Worm (Caenorhabditis elegans): Measurements from ENCODE around the gene C27A2.7.
A peak's percentile ranks its signal among the peaks of the same experiment; 100 is the strongest.

C27A2.7 gene

DNA sequence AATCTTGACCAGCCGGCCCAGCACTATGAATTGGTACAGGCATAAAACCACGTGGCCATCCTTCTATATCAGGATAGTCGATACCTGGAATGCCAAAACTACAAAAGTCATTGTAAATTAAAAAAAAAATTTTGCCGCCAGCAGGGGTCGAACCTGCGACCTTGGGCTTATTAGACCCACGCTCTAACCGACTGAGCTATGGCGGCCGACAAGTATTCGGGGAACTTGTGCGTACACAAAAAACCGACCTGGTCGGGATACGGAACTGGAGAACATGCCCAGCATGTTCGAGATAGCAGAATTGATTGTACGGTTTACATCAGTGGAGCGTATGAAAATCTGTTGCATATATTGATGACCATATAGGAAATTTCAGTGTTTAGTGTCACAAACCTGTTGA, 13.8 kb downstream of the C27A2.7 start:
- peak; percentile 13 for TF ChIP-seq dao-5 (tag; optimal IDR thresholded peaks at IDR 0.05)
- peak; percentile 55 for TF ChIP-seq him-1 (tag; optimal IDR thresholded peaks at IDR 0.05)
- peak; percentile 12 for TF ChIP-seq W03F9.2 (tag; optimal IDR thresholded peaks at IDR 0.05)

DNA sequence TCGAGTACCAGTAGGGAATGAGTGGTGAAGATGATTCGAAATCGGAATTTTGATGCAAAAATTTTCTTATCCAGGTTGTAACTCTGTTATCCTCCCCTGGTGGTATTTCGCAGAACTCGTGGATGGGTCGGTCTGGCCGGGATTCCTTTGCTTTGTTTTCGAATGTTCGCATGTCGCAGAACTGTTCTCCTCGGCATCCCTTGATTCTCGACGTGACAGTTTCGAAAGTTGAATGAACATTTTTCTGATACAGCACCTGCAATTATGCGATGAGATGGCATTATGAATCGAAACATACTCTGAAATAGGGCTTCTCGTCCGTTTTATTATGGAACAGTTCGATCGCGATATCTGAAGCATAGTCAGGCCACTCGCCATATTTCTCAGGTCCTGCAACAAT, 14.9 kb downstream of the C27A2.7 start:
- TF ChIP-seq dao-5 (tag; optimal IDR thresholded peaks at IDR 0.05): no peak
- no peak for TF ChIP-seq him-1 (tag; optimal IDR thresholded peaks at IDR 0.05)
- TF ChIP-seq W03F9.2 (tag; optimal IDR thresholded peaks at IDR 0.05): no peak

DNA sequence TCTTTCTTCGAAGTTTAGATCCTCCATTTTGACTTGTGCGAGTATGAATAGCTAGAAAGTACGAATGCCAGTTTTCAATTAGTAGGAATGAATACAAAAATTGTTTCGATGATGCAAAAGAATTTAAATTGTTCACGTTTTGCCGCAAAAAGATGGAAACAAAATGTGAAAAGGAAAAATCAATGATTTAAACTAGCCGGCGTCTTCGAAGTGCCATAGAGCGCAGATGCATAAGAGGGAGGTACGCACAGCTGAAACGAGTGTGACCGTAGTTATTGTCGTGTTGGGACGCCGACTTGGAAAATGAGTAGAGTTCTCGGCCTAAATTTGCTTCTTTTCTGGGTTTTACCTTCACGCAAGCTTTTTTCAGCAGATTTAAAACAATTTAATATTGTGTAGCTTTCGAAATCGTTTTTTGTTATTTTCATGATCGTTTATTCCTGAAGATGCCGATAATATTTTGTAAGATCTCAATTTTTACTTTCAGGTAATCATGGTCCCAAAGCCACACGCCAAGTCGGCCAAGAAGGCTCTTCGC, 16.0 kb downstream of the C27A2.7 start, which contains the start of the genes ify-1 and rpl-22:
Gene ify-1 (minus strand): TSS at position 51 of the 538 bp plus-strand sequence.
Gene rpl-22 (plus strand): TSS at position 488 of the 538 bp plus-strand sequence.
- TF ChIP-seq W03F9.2 (tag; optimal IDR thresholded peaks at IDR 0.05): peak; percentile 94
- TF ChIP-seq him-1 (tag; optimal IDR thresholded peaks at IDR 0.05): peak; percentile 76
- no peak for TF ChIP-seq dao-5 (tag; optimal IDR thresholded peaks at IDR 0.05)

ce11 chrII:5050776-5051175, 20.4 kb downstream of the C27A2.7 start:
- TF ChIP-seq dao-5 (tag; optimal IDR thresholded peaks at IDR 0.05): no peak
- no peak for TF ChIP-seq W03F9.2 (tag; optimal IDR thresholded peaks at IDR 0.05)
- TF ChIP-seq him-1 (tag; optimal IDR thresholded peaks at IDR 0.05): no peak

DNA sequence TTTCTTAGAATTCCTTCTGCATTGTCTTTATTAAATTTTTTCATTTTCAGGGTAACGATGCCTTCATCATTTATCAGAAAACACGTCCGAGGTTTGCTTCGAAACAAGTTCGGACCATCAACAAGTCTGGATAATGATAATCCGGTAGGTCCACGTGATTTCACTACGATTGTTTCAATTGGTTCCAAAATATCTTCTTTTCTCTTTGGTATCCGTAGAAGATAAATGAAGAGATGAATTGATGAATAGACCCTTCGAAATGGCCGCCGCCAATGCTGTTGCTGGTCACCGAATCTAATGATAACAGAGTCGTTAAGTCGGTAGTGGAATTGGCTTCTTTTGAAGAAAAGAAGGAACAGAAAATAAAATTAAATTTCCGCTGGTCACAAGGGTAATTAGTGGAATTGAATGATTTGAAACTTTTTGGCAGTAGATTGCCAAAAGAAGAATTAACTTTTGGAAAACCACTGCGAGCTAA, 21.3 kb downstream of the C27A2.7 start, which contains the start of gene F33G12.6:
Gene F33G12.6 (plus strand): TSS at position 51 of the 478 bp plus-strand sequence.
- TF ChIP-seq dao-5 (tag; optimal IDR thresholded peaks at IDR 0.05): no peak
- no peak for TF ChIP-seq him-1 (tag; optimal IDR thresholded peaks at IDR 0.05)
- TF ChIP-seq W03F9.2 (tag; optimal IDR thresholded peaks at IDR 0.05): no peak

DNA sequence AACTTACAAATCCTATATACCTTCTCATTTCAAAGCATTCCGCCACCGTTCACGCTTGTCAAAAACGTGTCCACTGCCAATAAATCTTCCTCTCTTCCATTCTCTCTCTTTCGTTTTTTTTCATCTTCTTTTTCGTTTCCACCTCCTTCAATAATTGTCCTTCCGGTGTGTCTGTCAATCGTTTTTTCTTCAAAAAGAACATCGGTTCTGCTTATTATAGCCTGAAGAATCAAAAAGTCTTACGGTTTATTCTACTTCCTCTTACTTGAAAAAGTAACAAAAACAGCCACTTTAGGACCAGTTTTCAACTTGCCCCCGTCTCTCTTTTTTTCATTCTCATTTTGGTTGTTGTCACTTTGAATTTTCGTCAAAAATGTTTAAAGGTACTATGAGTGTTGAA, 21.9 kb downstream of the C27A2.7 start:
- TF ChIP-seq W03F9.2 (tag; optimal IDR thresholded peaks at IDR 0.05): no peak
- no peak for TF ChIP-seq him-1 (tag; optimal IDR thresholded peaks at IDR 0.05)
- TF ChIP-seq dao-5 (tag; optimal IDR thresholded peaks at IDR 0.05): no peak

DNA sequence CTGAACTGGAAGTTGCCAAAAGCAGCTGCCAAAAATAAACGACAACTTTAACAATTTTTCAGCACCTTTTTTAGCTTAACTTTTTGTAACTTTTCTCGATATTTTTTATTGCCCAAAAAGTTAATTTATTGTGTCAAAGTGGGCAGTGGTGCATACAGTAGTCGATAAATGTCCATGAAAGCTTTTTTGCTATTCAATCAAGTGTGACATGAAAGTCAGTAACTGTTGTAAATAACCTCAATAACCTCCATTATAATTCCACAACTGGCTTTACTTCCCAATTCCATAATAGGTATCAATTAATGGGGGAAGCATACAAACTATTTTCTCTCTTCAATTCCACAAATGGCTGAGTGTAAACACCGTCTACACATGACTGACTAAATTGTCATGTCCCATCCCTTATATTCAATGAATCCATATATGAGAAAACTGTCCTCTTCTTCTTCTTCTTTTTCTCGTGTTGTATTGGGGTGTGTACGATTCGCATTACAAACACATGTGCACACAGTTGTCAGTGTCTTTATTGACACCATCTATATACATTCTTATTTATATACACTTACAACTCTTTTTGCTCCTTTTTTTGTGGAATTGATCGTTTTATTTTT, 22.9 kb downstream of the C27A2.7 start:
- TF ChIP-seq him-1 (tag; optimal IDR thresholded peaks at IDR 0.05) (no peak), dao-5 (tag; optimal IDR thresholded peaks at IDR 0.05) (no peak), W03F9.2 (tag; optimal IDR thresholded peaks at IDR 0.05) (no peak)

ce11 chrII:5047279-5047678, 23.9 kb downstream of the C27A2.7 start:
- no peak for TF ChIP-seq dao-5 (tag; optimal IDR thresholded peaks at IDR 0.05)
- TF ChIP-seq W03F9.2 (tag; optimal IDR thresholded peaks at IDR 0.05): no peak

DNA sequence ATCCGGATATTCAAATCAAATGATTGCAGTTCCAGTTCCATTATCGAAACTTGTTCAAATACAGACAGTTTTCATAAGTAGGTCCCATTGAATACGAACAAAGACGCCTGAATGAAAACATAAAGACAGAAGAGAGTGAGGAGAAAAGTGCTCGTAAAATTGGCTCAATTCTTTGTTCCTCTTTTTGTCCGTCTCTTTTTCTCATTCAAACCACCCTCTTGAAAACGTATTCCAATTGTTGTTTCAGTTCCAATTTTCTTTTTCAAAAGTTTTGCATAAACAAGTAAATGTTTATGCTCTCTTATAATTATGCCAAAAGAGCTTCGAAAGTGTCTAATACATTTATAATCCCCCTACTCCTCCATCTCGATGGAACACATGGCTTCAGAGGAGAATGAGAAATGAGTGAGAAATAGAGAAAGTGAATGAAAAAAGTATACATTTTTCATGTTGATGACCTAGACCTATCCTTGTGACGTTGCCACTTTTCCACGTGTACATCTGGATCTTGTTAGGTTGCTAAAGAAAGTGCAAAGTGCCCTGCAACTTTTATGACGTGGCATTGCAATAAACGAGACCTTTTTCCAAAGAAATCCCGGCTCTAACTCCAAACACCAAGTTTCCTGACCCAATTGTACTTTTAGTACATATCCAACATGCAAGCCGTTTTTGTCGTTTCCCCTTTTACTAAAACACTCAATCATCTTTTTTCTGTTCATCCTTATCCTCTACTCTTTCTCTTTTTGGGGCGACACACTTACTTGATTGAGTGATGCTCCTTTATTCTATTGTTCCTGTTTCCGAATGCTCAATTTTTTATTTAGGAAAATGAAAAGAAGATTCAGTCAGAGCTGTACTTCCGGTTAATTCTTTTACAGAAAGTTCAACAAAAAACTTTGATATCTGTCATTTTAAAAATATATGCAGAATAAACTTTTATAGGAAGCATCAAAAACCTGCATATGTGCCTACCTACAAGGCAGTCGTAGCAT, 24.7 kb downstream of the C27A2.7 start:
- TF ChIP-seq him-1 (tag; optimal IDR thresholded peaks at IDR 0.05): no peak
- no peak for TF ChIP-seq dao-5 (tag; optimal IDR thresholded peaks at IDR 0.05)
- no peak for TF ChIP-seq W03F9.2 (tag; optimal IDR thresholded peaks at IDR 0.05)

ce11 chrII:5042381-5042930, 28.7 kb downstream of the C27A2.7 start:
- TF ChIP-seq dao-5 (tag; optimal IDR thresholded peaks at IDR 0.05) (no peak), W03F9.2 (tag; optimal IDR thresholded peaks at IDR 0.05) (no peak), him-1 (tag; optimal IDR thresholded peaks at IDR 0.05) (no peak)

DNA sequence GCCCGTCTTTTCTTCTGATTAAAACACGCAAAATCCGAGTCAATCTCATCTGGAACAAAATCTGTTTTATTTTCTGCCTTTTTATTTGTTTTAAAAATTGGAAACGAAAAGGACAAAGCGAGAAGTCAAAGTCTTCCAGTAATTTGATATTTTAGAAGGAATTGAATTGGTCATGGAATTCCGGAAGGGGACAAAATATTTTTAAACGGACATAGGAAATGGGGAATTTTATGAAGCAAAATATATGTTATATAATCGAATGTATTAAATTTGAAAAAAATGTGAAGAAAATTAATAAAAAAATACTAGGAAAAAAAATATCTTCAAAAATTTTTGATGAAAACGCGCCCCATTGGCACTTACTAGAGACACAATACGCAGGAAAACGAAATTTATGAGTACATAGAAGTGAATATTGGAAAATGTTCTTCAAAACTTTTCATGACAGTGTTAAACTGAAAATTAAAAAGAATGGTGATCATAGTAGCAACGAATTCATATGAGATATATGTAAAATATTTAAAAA, 30.5 kb downstream of the C27A2.7 start, which contains the start of gene F33G12.7:
Gene F33G12.7 (minus strand): TSS at position 51 of the 526 bp plus-strand sequence.
- TF ChIP-seq dao-5 (tag; optimal IDR thresholded peaks at IDR 0.05) (no peak), W03F9.2 (tag; optimal IDR thresholded peaks at IDR 0.05) (no peak), him-1 (tag; optimal IDR thresholded peaks at IDR 0.05) (no peak)

ce11 chrII:5039912-5040311, 31.3 kb downstream of the C27A2.7 start, which contains the start of gene golg-2:
Gene golg-2 (minus strand): TSS chrII:5040091.
- TF ChIP-seq dao-5 (tag; optimal IDR thresholded peaks at IDR 0.05) (no peak), him-1 (tag; optimal IDR thresholded peaks at IDR 0.05) (no peak), W03F9.2 (tag; optimal IDR thresholded peaks at IDR 0.05) (no peak)

DNA sequence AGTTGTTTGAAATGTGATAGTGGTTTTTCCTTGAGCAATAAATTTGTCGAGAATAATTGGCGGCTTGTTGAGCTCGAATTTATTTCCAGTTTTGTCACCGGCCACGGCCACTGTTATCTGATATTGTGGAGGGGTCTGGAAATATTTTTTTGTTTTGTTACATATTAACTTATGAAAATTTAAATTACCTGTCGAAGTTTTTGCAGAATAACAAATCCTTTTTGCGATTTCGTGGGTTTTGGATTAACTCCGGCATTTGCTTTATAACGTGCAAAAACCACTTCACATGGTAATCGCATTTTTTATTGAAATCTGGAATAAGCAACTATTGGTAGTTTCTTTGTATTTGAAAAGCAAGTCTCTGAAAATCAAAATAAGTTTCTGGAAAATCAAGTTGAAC, 35.0 kb downstream of the C27A2.7 start, which contains the start of gene lrr-1:
Gene lrr-1 (minus strand): TSS at position 312 of the 400 bp plus-strand sequence.
- no peak for TF ChIP-seq dao-5 (tag; optimal IDR thresholded peaks at IDR 0.05)
- TF ChIP-seq him-1 (tag; optimal IDR thresholded peaks at IDR 0.05): no peak
- TF ChIP-seq W03F9.2 (tag; optimal IDR thresholded peaks at IDR 0.05): no peak
